Fruit fly (Drosophila melanogaster) whole organism, adult: Measurements from ENCODE around the gene CG34303.

Source experiments
- CG11617 ChIP-seq: fragments of 200-800 bp; sonication (Bioruptor generic); optimal IDR thresholded peaks from 2 replicates; lab custom pipeline; 2017; ENCODE audit warnings: mild to moderate bottlenecking, missing biosample characterization, missing genetic modification reagents, missing genetic modification characterization
- CG12768 ChIP-seq: fragments of 200-800 bp; sonication (Bioruptor generic); optimal IDR thresholded peaks from 2 replicates; lab custom pipeline; 2017; ENCODE audit warnings: missing biosample characterization, missing genetic modification characterization, mild to moderate bottlenecking, moderate library complexity, missing genetic modification reagents
- CG14711 ChIP-seq: fragments of 200-800 bp; sonication (Bioruptor generic); optimal IDR thresholded peaks from 2 replicates; lab custom pipeline; 2018; ENCODE audit warnings: missing biosample characterization, mild to moderate bottlenecking, missing genetic modification characterization, moderate library complexity
- CG1620 ChIP-seq: fragments of 200-800 bp; sonication (Bioruptor generic); optimal IDR thresholded peaks from 2 replicates; lab custom pipeline; 2016; ENCODE audit warnings: missing biosample characterization, missing genetic modification characterization
- CG33017 ChIP-seq: fragments of 200-800 bp; sonication (Bioruptor generic); optimal IDR thresholded peaks from 2 replicates; lab custom pipeline; 2018; ENCODE audit warnings: missing biosample characterization, mild to moderate bottlenecking, missing genetic modification characterization, moderate library complexity
- CG5204 ChIP-seq: fragments of 200-800 bp; sonication (Bioruptor generic); optimal IDR thresholded peaks from 2 replicates; lab custom pipeline; 2016; ENCODE audit warnings: missing biosample characterization, missing genetic modification characterization
- CG7045 ChIP-seq: fragments of 200-800 bp; sonication (Bioruptor generic); optimal IDR thresholded peaks from 2 replicates; lab custom pipeline; 2017; ENCODE audit warnings: missing biosample characterization, mild to moderate bottlenecking, missing genetic modification characterization
- CG7101 ChIP-seq: fragments of 200-800 bp; sonication (Bioruptor generic); optimal IDR thresholded peaks from 2 replicates; lab custom pipeline; 2018; ENCODE audit warnings: missing biosample characterization, mild to moderate bottlenecking, missing genetic modification characterization, moderate library complexity
- Clk ChIP-seq: fragments of 200-800 bp; sonication (Bioruptor generic); optimal IDR thresholded peaks from 2 replicates; lab custom pipeline; 2017; ENCODE audit warnings: missing biosample characterization, missing genetic modification characterization
- Crg-1 ChIP-seq: fragments of 200-800 bp; sonication (Bioruptor generic); optimal IDR thresholded peaks from 2 replicates; lab custom pipeline; 2016; ENCODE audit warnings: missing biosample characterization, missing genetic modification characterization
- Hr96 ChIP-seq: fragments of 200-800 bp; sonication (Bioruptor generic); optimal IDR thresholded peaks from 2 replicates; lab custom pipeline; 2016; ENCODE audit warnings: missing biosample characterization, missing genetic modification characterization
- Mnt ChIP-seq: fragments of 200-800 bp; sonication (Bioruptor generic); optimal IDR thresholded peaks from 2 replicates; lab custom pipeline; 2016; ENCODE audit warnings: missing biosample characterization, mild to moderate bottlenecking, missing genetic modification characterization
- bab1 ChIP-seq: fragments of 200-800 bp; sonication (Bioruptor generic); optimal IDR thresholded peaks from 3 replicates; lab custom pipeline; 2019; ENCODE audit warnings: missing biosample characterization, mild to moderate bottlenecking, missing genetic modification characterization, moderate library complexity
- cic ChIP-seq: fragments of 200-800 bp; sonication (Bioruptor generic); optimal IDR thresholded peaks from 2 replicates; lab custom pipeline; 2017; ENCODE audit warnings: missing biosample characterization, mild to moderate bottlenecking, missing genetic modification characterization, moderate library complexity
- cnc ChIP-seq, 2 experiments: fragments of >200 bp; optimal IDR thresholded peaks; 2 replicates each; lab custom pipeline; 2017
- kay ChIP-seq: fragments of 200-800 bp; sonication (Bioruptor generic); peaks from one replicate; lab custom pipeline; 2016; ENCODE audit warnings: missing biosample characterization, missing genetic modification characterization, borderline replicate concordance
- ovo ChIP-seq: fragments of 200-800 bp; sonication (Bioruptor generic); optimal IDR thresholded peaks from 2 replicates; lab custom pipeline; 2016; ENCODE audit warnings: missing biosample characterization, missing genetic modification characterization
- pad ChIP-seq: fragments of 200-800 bp; sonication (Bioruptor generic); optimal IDR thresholded peaks from 3 replicates; lab custom pipeline; 2017; ENCODE audit warnings: missing biosample characterization, missing genetic modification characterization, mild to moderate bottlenecking, moderate library complexity, missing genetic modification reagents
- tj ChIP-seq: fragments of 200-800 bp; sonication (Bioruptor generic); optimal IDR thresholded peaks from 3 replicates; lab custom pipeline; 2017; ENCODE audit warnings: missing biosample characterization, mild to moderate bottlenecking, missing genetic modification characterization, moderate library complexity
- toe ChIP-seq: fragments of 200-800 bp; sonication (Bioruptor generic); optimal IDR thresholded peaks from 2 replicates; lab custom pipeline; 2016; ENCODE audit warnings: missing biosample characterization, missing genetic modification characterization

Gene CG34303

dm6 chr3R:10134341-10134668, 17.4 kb downstream of the CG34303 start:
- TF ChIP-seq CG11617 (GFP tag; lab: Kevin White, UChicago): peak; percentile 8
- TF ChIP-seq CG12768 (GFP tag; lab: Kevin White, UChicago): peak; percentile 86
- TF ChIP-seq CG1620: peak; percentile 94
- TF ChIP-seq tj (GFP tag; lab: Kevin White, UChicago): peak; percentile 90
- peak; percentile 32 for TF ChIP-seq bab1
- peak; percentile 85 for TF ChIP-seq CG7101 (tag; lab: Kevin White, UChicago)
- TF ChIP-seq Clk (GFP tag; lab: Kevin White, UChicago): peak; percentile 68
- peak; percentile 98 for TF ChIP-seq ovo (GFP tag; lab: Kevin White, UChicago)
- peak; percentile 76 for TF ChIP-seq pad (GFP tag; lab: Kevin White, UChicago)
- no peak for TF ChIP-seq kay (GFP tag; lab: Kevin White, UChicago)
- peak; percentile 74 for TF ChIP-seq cic (GFP tag; lab: Kevin White, UChicago)
- no peak for TF ChIP-seq toe (GFP tag; lab: Kevin White, UChicago)
- TF ChIP-seq Mnt (GFP tag; lab: Kevin White, UChicago): peak; percentile 85
- peak; percentile 50 for TF ChIP-seq CG7045 (GFP tag; lab: Kevin White, UChicago)
- peak; percentile 95 for TF ChIP-seq Crg-1 (GFP tag; lab: Kevin White, UChicago)
- TF ChIP-seq CG5204 (GFP tag; lab: Kevin White, UChicago): peak; percentile 67
- no peak for TF ChIP-seq cnc (optimal IDR thresholded peaks at IDR 0.05; lab: Kevin White, UChicago)
- peak; percentile 25 for TF ChIP-seq CG33017 (tag; lab: Kevin White, UChicago)
- no peak for TF ChIP-seq Hr96 (GFP tag; lab: Kevin White, UChicago)
- TF ChIP-seq CG14711 (tag; lab: Kevin White, UChicago): peak; percentile 59

DNA sequence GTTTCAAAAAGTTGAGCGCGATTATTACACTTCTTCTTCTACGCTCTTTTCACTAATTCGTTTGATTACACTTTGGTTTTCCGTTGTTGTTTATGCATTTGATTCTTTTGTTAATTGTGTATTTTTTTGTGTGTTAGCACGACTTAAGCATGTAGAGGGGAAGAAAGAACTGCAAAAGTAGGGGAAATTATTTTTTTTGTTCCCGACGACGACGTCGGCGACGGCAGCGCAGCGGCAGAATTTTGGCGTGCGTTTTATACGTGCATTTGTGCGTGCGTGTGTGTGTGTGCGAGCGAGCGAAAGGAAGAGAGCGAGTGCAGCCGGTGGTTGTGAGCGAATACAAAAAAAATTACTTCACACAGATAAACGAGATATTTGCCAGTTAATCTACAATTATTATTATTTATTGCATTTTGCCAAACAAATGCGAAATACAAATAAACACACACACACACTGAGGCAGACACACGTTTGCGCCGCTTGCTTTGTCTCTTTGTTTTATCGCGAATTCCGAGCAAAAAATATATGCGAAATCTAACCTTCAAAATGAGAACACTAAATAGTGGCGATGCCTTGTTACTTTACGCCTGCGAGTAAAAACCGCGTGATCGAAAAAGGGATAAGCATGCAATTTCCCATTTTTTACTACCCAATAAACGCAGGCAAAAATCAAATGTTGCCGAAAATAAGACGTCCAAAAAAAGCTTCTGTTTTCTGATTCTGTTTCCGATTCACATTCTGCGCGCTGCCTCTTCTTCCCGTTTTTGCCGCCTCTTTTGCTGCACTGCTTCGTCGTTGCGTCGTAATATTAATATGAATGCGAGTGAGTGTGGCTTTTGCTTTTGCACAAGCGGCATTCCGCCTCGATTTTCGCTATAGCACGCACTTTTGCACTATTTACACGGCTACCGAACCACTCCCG, 18.0 kb downstream of the CG34303 start:
- no peak for TF ChIP-seq CG12768 (GFP tag; lab: Kevin White, UChicago)
- TF ChIP-seq tj (GFP tag; lab: Kevin White, UChicago): no peak
- no peak for TF ChIP-seq bab1
- TF ChIP-seq pad (GFP tag; lab: Kevin White, UChicago): peak; percentile 99
- TF ChIP-seq kay (GFP tag; lab: Kevin White, UChicago): peak; percentile 32
- peak; percentile 1 for TF ChIP-seq CG11617 (GFP tag; lab: Kevin White, UChicago)
- no peak for TF ChIP-seq Crg-1 (GFP tag; lab: Kevin White, UChicago)
- no peak for TF ChIP-seq ovo (GFP tag; lab: Kevin White, UChicago)
- no peak for TF ChIP-seq CG7101 (tag; lab: Kevin White, UChicago)

dm6 chr3R:10132906-10133416, 18.7 kb downstream of the CG34303 start:
- TF ChIP-seq CG33017 (tag; lab: Kevin White, UChicago): no peak
- no peak for TF ChIP-seq Mnt (GFP tag; lab: Kevin White, UChicago)
- TF ChIP-seq CG1620: no peak
- no peak for TF ChIP-seq Clk (GFP tag; lab: Kevin White, UChicago)
- TF ChIP-seq CG14711 (tag; lab: Kevin White, UChicago): no peak
- no peak for TF ChIP-seq Hr96 (GFP tag; lab: Kevin White, UChicago)
- TF ChIP-seq tj (GFP tag; lab: Kevin White, UChicago): no peak
- no peak for TF ChIP-seq cnc (optimal IDR thresholded peaks at IDR 0.05; lab: Kevin White, UChicago)
- no peak for TF ChIP-seq Crg-1 (GFP tag; lab: Kevin White, UChicago)
- no peak for TF ChIP-seq pad (GFP tag; lab: Kevin White, UChicago)
- TF ChIP-seq ovo (GFP tag; lab: Kevin White, UChicago): no peak
- TF ChIP-seq bab1: no peak
- TF ChIP-seq CG5204 (GFP tag; lab: Kevin White, UChicago): no peak
- no peak for TF ChIP-seq CG11617 (GFP tag; lab: Kevin White, UChicago)
- no peak for TF ChIP-seq CG7045 (GFP tag; lab: Kevin White, UChicago)
- no peak for TF ChIP-seq toe (GFP tag; lab: Kevin White, UChicago)
- TF ChIP-seq CG12768 (GFP tag; lab: Kevin White, UChicago): no peak

dm6 chr3R:10130975-10131529, 20.6 kb downstream of the CG34303 start:
- TF ChIP-seq tj (GFP tag; lab: Kevin White, UChicago): no peak
- no peak for TF ChIP-seq CG11617 (GFP tag; lab: Kevin White, UChicago)
- TF ChIP-seq Mnt (GFP tag; lab: Kevin White, UChicago): no peak
- peak; percentile 12 for TF ChIP-seq kay (GFP tag; lab: Kevin White, UChicago)
- no peak for TF ChIP-seq Hr96 (GFP tag; lab: Kevin White, UChicago)
- peak; percentile 31 for TF ChIP-seq CG7101 (tag; lab: Kevin White, UChicago)
- TF ChIP-seq CG12768 (GFP tag; lab: Kevin White, UChicago): peak; percentile 34
- peak; percentile 39 for TF ChIP-seq CG33017 (tag; lab: Kevin White, UChicago)
- no peak for TF ChIP-seq CG14711 (tag; lab: Kevin White, UChicago)
- TF ChIP-seq CG1620: peak; percentile 3
- TF ChIP-seq Clk (GFP tag; lab: Kevin White, UChicago): no peak
- peak; percentile 46 for TF ChIP-seq cic (GFP tag; lab: Kevin White, UChicago)
- TF ChIP-seq CG5204 (GFP tag; lab: Kevin White, UChicago): no peak
- TF ChIP-seq toe (GFP tag; lab: Kevin White, UChicago): no peak
- no peak for TF ChIP-seq cnc (optimal IDR thresholded peaks at IDR 0.05; lab: Kevin White, UChicago)
- no peak for TF ChIP-seq bab1
- TF ChIP-seq ovo (GFP tag; lab: Kevin White, UChicago): no peak
- TF ChIP-seq Crg-1 (GFP tag; lab: Kevin White, UChicago): peak; percentile 27
- no peak for TF ChIP-seq CG7045 (GFP tag; lab: Kevin White, UChicago)
- TF ChIP-seq pad (GFP tag; lab: Kevin White, UChicago): peak; percentile 12
